Worm (Caenorhabditis elegans): Measurements from ENCODE around the gene pitr-3.

pitr-3 gene

ce11 chrV:9160224-9160886, 19.2 kb upstream of the pitr-3 start, which contains the start of gene col-144:
Gene col-144, minus strand, starts transcription at chrV:9160642.
- TF ChIP-seq him-1 (tag; optimal IDR thresholded peaks at IDR 0.05) (no peak), dao-5 (tag; optimal IDR thresholded peaks at IDR 0.05) (no peak), W03F9.2 (tag; optimal IDR thresholded peaks at IDR 0.05) (no peak)

ce11 chrV:9157597-9157996, 16.4 kb upstream of the pitr-3 start:
- TF ChIP-seq dao-5 (tag; optimal IDR thresholded peaks at IDR 0.05) (no peak), W03F9.2 (tag; optimal IDR thresholded peaks at IDR 0.05) (no peak), him-1 (tag; optimal IDR thresholded peaks at IDR 0.05) (no peak)

- TF ChIP-seq dao-5 (tag; optimal IDR thresholded peaks at IDR 0.05), result no peak
- TF ChIP-seq W03F9.2 (tag; optimal IDR thresholded peaks at IDR 0.05), result no peak
- no peak for TF ChIP-seq him-1 (tag; optimal IDR thresholded peaks at IDR 0.05)
Observed at ce11 chrV:9156679-9157078, 15.5 kb upstream of the pitr-3 start, which contains the start of gene B0222.15. Gene B0222.15, minus strand, starts transcription at chrV:9156779.

ce11 chrV:9155616-9156015, 14.4 kb upstream of the pitr-3 start:
- TF ChIP-seq W03F9.2 (tag; optimal IDR thresholded peaks at IDR 0.05) (no peak), dao-5 (tag; optimal IDR thresholded peaks at IDR 0.05) (no peak), him-1 (tag; optimal IDR thresholded peaks at IDR 0.05) (no peak)

ce11 chrV:9154772-9155171, 13.6 kb upstream of the pitr-3 start, which contains the start of gene B0222.5:
Gene B0222.5, minus strand, starts transcription at chrV:9154872.
- TF ChIP-seq him-1 (tag; optimal IDR thresholded peaks at IDR 0.05) (no peak), W03F9.2 (tag; optimal IDR thresholded peaks at IDR 0.05) (no peak), dao-5 (tag; optimal IDR thresholded peaks at IDR 0.05) (no peak)

- TF ChIP-seq W03F9.2 (tag; optimal IDR thresholded peaks at IDR 0.05), result no peak
- no peak for TF ChIP-seq him-1 (tag; optimal IDR thresholded peaks at IDR 0.05)
- TF ChIP-seq dao-5 (tag; optimal IDR thresholded peaks at IDR 0.05), result no peak
Observed at ce11 chrV:9152339-9152738, 11.1 kb upstream of the pitr-3 start.

- TF ChIP-seq W03F9.2 (tag; optimal IDR thresholded peaks at IDR 0.05), result no peak
Observed at ce11 chrV:9148151-9148550, 7.0 kb upstream of the pitr-3 start.

- no peak for TF ChIP-seq W03F9.2 (tag; optimal IDR thresholded peaks at IDR 0.05)
- TF ChIP-seq him-1 (tag; optimal IDR thresholded peaks at IDR 0.05), result no peak
- no peak for TF ChIP-seq dao-5 (tag; optimal IDR thresholded peaks at IDR 0.05)
Observed at ce11 chrV:9146849-9147557, 5.8 kb upstream of the pitr-3 start, which contains the start of gene spl-2. Gene spl-2, minus strand, starts transcription at chrV:9146899.

- TF ChIP-seq W03F9.2 (tag; optimal IDR thresholded peaks at IDR 0.05) (no peak), dao-5 (tag; optimal IDR thresholded peaks at IDR 0.05) (no peak), him-1 (tag; optimal IDR thresholded peaks at IDR 0.05) (no peak)
Observed at ce11 chrV:9146196-9146595, 5.0 kb upstream of the pitr-3 start.

ce11 chrV:9143896-9144295, 2.7 kb upstream of the pitr-3 start:
- TF ChIP-seq him-1 (tag; optimal IDR thresholded peaks at IDR 0.05) (no peak), dao-5 (tag; optimal IDR thresholded peaks at IDR 0.05) (no peak), W03F9.2 (tag; optimal IDR thresholded peaks at IDR 0.05) (no peak)

- no peak for TF ChIP-seq W03F9.2 (tag; optimal IDR thresholded peaks at IDR 0.05)
Observed at ce11 chrV:9137618-9138017, 3.6 kb downstream of the pitr-3 start, which contains the start of gene pitr-2. Gene pitr-2, minus strand, starts transcription at chrV:9137718.

- TF ChIP-seq him-1 (tag; optimal IDR thresholded peaks at IDR 0.05) (no peak), W03F9.2 (tag; optimal IDR thresholded peaks at IDR 0.05) (no peak), dao-5 (tag; optimal IDR thresholded peaks at IDR 0.05) (no peak)
Observed at ce11 chrV:9133950-9134349, 7.2 kb downstream of the pitr-3 start, which contains the start of gene B0222.1. Gene B0222.1, plus strand, starts transcription at chrV:9134255.

- no peak for TF ChIP-seq dao-5 (tag; optimal IDR thresholded peaks at IDR 0.05)
- no peak for TF ChIP-seq him-1 (tag; optimal IDR thresholded peaks at IDR 0.05)
- TF ChIP-seq W03F9.2 (tag; optimal IDR thresholded peaks at IDR 0.05), result no peak
Observed at ce11 chrV:9132043-9132442, 9.2 kb downstream of the pitr-3 start, which contains the start of gene F21C10.1. Gene F21C10.1, plus strand, starts transcription at chrV:9132343.

ce11 chrV:9130766-9131165, 10.4 kb downstream of the pitr-3 start, which contains the start of gene F21C10.19:
Gene F21C10.19, plus strand, starts transcription at chrV:9131066.
- no peak for TF ChIP-seq W03F9.2 (tag; optimal IDR thresholded peaks at IDR 0.05)
